In the genomic region with DNA sequence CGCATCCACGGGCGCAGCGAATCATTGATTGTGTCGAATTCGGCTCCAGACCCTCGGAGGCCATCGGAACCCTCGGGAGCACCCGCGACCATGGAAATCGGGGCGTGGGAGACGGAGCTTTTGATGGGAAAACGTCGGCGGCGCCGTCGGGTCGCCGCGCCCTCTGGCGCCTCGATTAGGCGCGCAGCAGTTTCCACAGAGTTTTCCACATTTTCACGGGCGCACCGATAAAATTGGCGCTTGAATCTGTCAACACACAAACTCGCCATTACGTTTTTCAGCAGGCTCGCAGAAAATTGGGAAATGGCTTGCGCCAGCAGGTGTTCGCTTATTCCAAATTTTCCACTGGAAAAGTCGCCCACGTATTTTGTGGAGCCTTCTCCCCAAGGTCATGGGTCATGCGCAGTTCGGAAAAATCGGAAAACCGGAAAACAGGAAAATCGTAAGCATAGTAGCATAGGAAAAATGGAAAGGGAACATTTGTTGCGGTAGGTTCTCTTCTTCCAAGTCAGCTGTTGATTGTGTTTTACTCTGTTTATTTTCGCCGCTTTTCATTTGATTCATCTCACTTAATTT, we compare ENCODE assay signal across 1 fruit fly cellular context.
TF ChIP-seq lines count a peak whose summit lies in the region.

No protein-coding gene starts in this region.

TF ChIP-seq in whole organism, embryonic, 481 proteins besides CTCF, POLR2A, EP300 and RAD21 (continued from another document):
- TF ChIP-seq sens-2 (GFP tag; IDR thresholded peaks at IDR 0.05; lab: Robert Waterston, UW), result no peak
- TF ChIP-seq CG1603 (tag; optimal IDR thresholded peaks at IDR 0.05; lab: Kevin White, UChicago), result no peak
- TF ChIP-seq ftz-f1 (GFP tag; optimal IDR thresholded peaks at IDR 0.05; lab: Kevin White, UChicago), result no peak
- TF ChIP-seq Ada2b (GFP tag; IDR thresholded peaks at IDR 0.05; lab: Robert Waterston, UW), result no peak
- TF ChIP-seq CG8281 (tag; optimal IDR thresholded peaks at IDR 0.05; lab: Kevin White, UChicago), result no peak
- TF ChIP-seq mirr (GFP tag; optimal IDR thresholded peaks at IDR 0.05; lab: Kevin White, UChicago), result no peak
- TF ChIP-seq CG16863 (GFP tag; optimal IDR thresholded peaks at IDR 0.05; lab: Kevin White, UChicago), result no peak
- TF ChIP-seq CG13287 (GFP tag; IDR thresholded peaks at IDR 0.05; lab: Robert Waterston, UW; ENCODE audit: partially characterized antibody), result 0 out of 2 replicates have a peak, but pooled peaks have one; percentile 20
- TF ChIP-seq dati (GFP tag; IDR thresholded peaks at IDR 0.05; lab: Robert Waterston, UW), result no peak
- TF ChIP-seq CG11560 (tag; IDR thresholded peaks at IDR 0.05; lab: Robert Waterston, UW), result no peak
- TF ChIP-seq CG7928 (GFP tag; optimal IDR thresholded peaks at IDR 0.05; lab: Kevin White, UChicago), result no peak
- no peak for TF ChIP-seq NC2α (GFP tag; optimal IDR thresholded peaks at IDR 0.05; lab: Kevin White, UChicago)
- TF ChIP-seq CG11398 (GFP tag; optimal IDR thresholded peaks at IDR 0.05; lab: Kevin White, UChicago), result no peak
- no peak for TF ChIP-seq chn (GFP tag; optimal IDR thresholded peaks at IDR 0.05; lab: Kevin White, UChicago)
- no peak for TF ChIP-seq Sry-β (GFP tag; optimal IDR thresholded peaks at IDR 0.05; lab: Kevin White, UChicago)
- TF ChIP-seq crp (GFP tag; optimal IDR thresholded peaks at IDR 0.05; lab: Kevin White, UChicago), result peak in 1 of 2 experiments; percentile 15
- TF ChIP-seq Ets97D (GFP tag; optimal IDR thresholded peaks at IDR 0.05; lab: Kevin White, UChicago), result no peak
- TF ChIP-seq run (tag; optimal IDR thresholded peaks at IDR 0.05; lab: Kevin White, UChicago), result no peak
- no peak for TF ChIP-seq CG1024 (GFP tag; IDR thresholded peaks at IDR 0.05; lab: Robert Waterston, UW)
- TF ChIP-seq MESR4 (GFP tag; optimal IDR thresholded peaks at IDR 0.05; lab: Kevin White, UChicago), result no peak
- no peak for TF ChIP-seq Rfx (GFP tag; IDR thresholded peaks at IDR 0.05; lab: Robert Waterston, UW)
- TF ChIP-seq CG17186 (GFP tag; optimal IDR thresholded peaks at IDR 0.05; lab: Kevin White, UChicago), result no peak
- TF ChIP-seq CG6175 (GFP tag; IDR thresholded peaks at IDR 0.05; lab: Robert Waterston, UW), result no peak
- no peak for TF ChIP-seq CG16813 (GFP tag; IDR thresholded peaks at IDR 0.05; lab: Robert Waterston, UW; ENCODE audit: partially characterized antibody)
- TF ChIP-seq CG18011 (GFP tag; optimal IDR thresholded peaks at IDR 0.05; lab: Kevin White, UChicago), result no peak
- no peak for TF ChIP-seq Lhr (GFP tag; optimal IDR thresholded peaks at IDR 0.05; lab: Kevin White, UChicago)
- TF ChIP-seq HHEX (GFP tag; optimal IDR thresholded peaks at IDR 0.05; lab: Kevin White, UChicago), result no peak
- peak; percentile 7 for TF ChIP-seq gsb-n (tag; optimal IDR thresholded peaks at IDR 0.05; lab: Kevin White, UChicago)
- no peak for TF ChIP-seq Doc3 (GFP tag; IDR thresholded peaks at IDR 0.05; lab: Robert Waterston, UW; ENCODE audit: partially characterized antibody)
- no peak for TF ChIP-seq CG6654 (GFP tag; optimal IDR thresholded peaks at IDR 0.05; lab: Kevin White, UChicago)
- TF ChIP-seq CG10267 (tag; optimal IDR thresholded peaks at IDR 0.05; lab: Kevin White, UChicago), result no peak
- TF ChIP-seq Oli (tag; optimal IDR thresholded peaks at IDR 0.05; lab: Kevin White, UChicago), result no peak
- no peak for TF ChIP-seq CG9817 (tag; optimal IDR thresholded peaks at IDR 0.05; lab: Kevin White, UChicago)
- no peak for TF ChIP-seq HmgZ (tag; optimal IDR thresholded peaks at IDR 0.05; lab: Kevin White, UChicago)
- TF ChIP-seq CG43689 (GFP tag; IDR thresholded peaks at IDR 0.05; lab: Robert Waterston, UW), result no peak
- no peak for TF ChIP-seq CG12219 (GFP tag; optimal IDR thresholded peaks at IDR 0.05; lab: Kevin White, UChicago)
- no peak for TF ChIP-seq dmrt99B (tag; optimal IDR thresholded peaks at IDR 0.05; lab: Kevin White, UChicago)
- TF ChIP-seq sr (GFP tag; IDR thresholded peaks at IDR 0.05; lab: Robert Waterston, UW), result peak; percentile 60; the same call in 2 of the 3 replicates
- TF ChIP-seq CG2889 (GFP tag; IDR thresholded peaks at IDR 0.05; lab: Robert Waterston, UW), result no peak
- peak; percentile 15; the same call in 1 of the 2 replicates for TF ChIP-seq Bgb (GFP tag; IDR thresholded peaks at IDR 0.05; lab: Robert Waterston, UW; ENCODE audit: partially characterized antibody)
- no peak for TF ChIP-seq HLH3B (GFP tag; IDR thresholded peaks at IDR 0.05; lab: Robert Waterston, UW)
- no peak for TF ChIP-seq Dp (GFP tag; optimal IDR thresholded peaks at IDR 0.05; lab: Kevin White, UChicago)
- TF ChIP-seq btn (GFP tag; optimal IDR thresholded peaks at IDR 0.05; lab: Kevin White, UChicago), result no peak
- TF ChIP-seq gro (GFP tag; optimal IDR thresholded peaks at IDR 0.05; lab: Kevin White, UChicago), result no peak
- TF ChIP-seq Hmr (GFP tag; optimal IDR thresholded peaks at IDR 0.05; lab: Kevin White, UChicago), result peak; percentile 6
- TF ChIP-seq kah (GFP tag; optimal IDR thresholded peaks at IDR 0.05; lab: Kevin White, UChicago), result no peak
- TF ChIP-seq seq (GFP tag; IDR thresholded peaks at IDR 0.05; lab: Robert Waterston, UW), result no peak
- no peak for TF ChIP-seq CG8089 (GFP tag; optimal IDR thresholded peaks at IDR 0.05; lab: Kevin White, UChicago)
- TF ChIP-seq Dek (tag; optimal IDR thresholded peaks at IDR 0.05; lab: Kevin White, UChicago), result no peak
- TF ChIP-seq grau (tag; optimal IDR thresholded peaks at IDR 0.05; lab: Kevin White, UChicago), result no peak
- TF ChIP-seq bigmax (GFP tag; optimal IDR thresholded peaks at IDR 0.05; lab: Kevin White, UChicago), result no peak
- TF ChIP-seq Ets65A (GFP tag; lab: Kevin White, UChicago), result peak; percentile 22
- no peak for TF ChIP-seq al (GFP tag; IDR thresholded peaks at IDR 0.05; lab: Robert Waterston, UW)
- no peak for TF ChIP-seq kni (GFP tag; optimal IDR thresholded peaks at IDR 0.05; lab: Kevin White, UChicago)
- no peak for TF ChIP-seq CG9609 (GFP tag; optimal IDR thresholded peaks at IDR 0.05; lab: Kevin White, UChicago)
- TF ChIP-seq chif (GFP tag; optimal IDR thresholded peaks at IDR 0.05; lab: Kevin White, UChicago), result no peak
- peak; percentile 76 for TF ChIP-seq ewg (GFP tag; optimal IDR thresholded peaks at IDR 0.05; lab: Kevin White, UChicago)
- no peak for TF ChIP-seq CG2712 (tag; optimal IDR thresholded peaks at IDR 0.05; lab: Kevin White, UChicago)
- TF ChIP-seq CrebB (tag; optimal IDR thresholded peaks at IDR 0.05; lab: Kevin White, UChicago), result no peak
- no peak for TF ChIP-seq Gug (GFP tag; IDR thresholded peaks at IDR 0.05; lab: Robert Waterston, UW)
- TF ChIP-seq CG18476 (GFP tag; optimal IDR thresholded peaks at IDR 0.05; lab: Kevin White, UChicago), result no peak
- peak; percentile 16 for TF ChIP-seq CG10543 (GFP tag; optimal IDR thresholded peaks at IDR 0.05; lab: Kevin White, UChicago)
- TF ChIP-seq CG7786 (GFP tag; optimal IDR thresholded peaks at IDR 0.05; lab: Kevin White, UChicago), result no peak
- no peak for TF ChIP-seq sima (GFP tag; optimal IDR thresholded peaks at IDR 0.05; lab: Kevin White, UChicago)
- no peak for TF ChIP-seq Optix (GFP tag; IDR thresholded peaks at IDR 0.05; lab: Robert Waterston, UW)
- TF ChIP-seq CG17568 (GFP tag; optimal IDR thresholded peaks at IDR 0.05; lab: Kevin White, UChicago), result no peak
- TF ChIP-seq Dad (GFP tag; optimal IDR thresholded peaks at IDR 0.05; lab: Kevin White, UChicago), result no peak
- peak; percentile 70; the same call in 1 of the 2 replicates for TF ChIP-seq Adf1 (GFP tag; IDR thresholded peaks at IDR 0.05; lab: Robert Waterston, UW)
- TF ChIP-seq CG17912 (GFP tag; optimal IDR thresholded peaks at IDR 0.05; lab: Kevin White, UChicago), result no peak
- no peak for TF ChIP-seq CG7963 (GFP tag; IDR thresholded peaks at IDR 0.05; lab: Robert Waterston, UW; ENCODE audit: partially characterized antibody)
- TF ChIP-seq Abd-B (GFP tag; optimal IDR thresholded peaks at IDR 0.05; lab: Kevin White, UChicago), result no peak
- peak; percentile 20 for TF ChIP-seq CG11504 (tag; optimal IDR thresholded peaks at IDR 0.05; lab: Kevin White, UChicago)
- TF ChIP-seq abd-A (tag; optimal IDR thresholded peaks at IDR 0.05; lab: Kevin White, UChicago), result peak; percentile 95
- no peak for TF ChIP-seq CG11456 (GFP tag; IDR thresholded peaks at IDR 0.05; lab: Robert Waterston, UW)
- TF ChIP-seq her (GFP tag; optimal IDR thresholded peaks at IDR 0.05; lab: Kevin White, UChicago), result no peak
- no peak for TF ChIP-seq jigr1 (GFP tag; IDR thresholded peaks at IDR 0.05; lab: Robert Waterston, UW)
- peak; percentile 41 for TF ChIP-seq Med (GFP tag; lab: Kevin White, UChicago)
- TF ChIP-seq CG11247 (GFP tag; IDR thresholded peaks at IDR 0.05; lab: Robert Waterston, UW), result no peak
- TF ChIP-seq CG14965 (GFP tag; optimal IDR thresholded peaks at IDR 0.05; lab: Kevin White, UChicago; ENCODE audit: borderline replicate concordance), result no peak
- TF ChIP-seq CG15269 (tag; optimal IDR thresholded peaks at IDR 0.05; lab: Kevin White, UChicago), result no peak
- TF ChIP-seq Bteb2 (GFP tag; optimal IDR thresholded peaks at IDR 0.05; lab: Kevin White, UChicago), result no peak
- TF ChIP-seq prd (optimal IDR thresholded peaks at IDR 0.05; lab: Kevin White, UChicago), result no peak
- no peak for TF ChIP-seq prd (GFP tag; IDR thresholded peaks at IDR 0.05; lab: Robert Waterston, UW)
- TF ChIP-seq Opbp (GFP tag; IDR thresholded peaks at IDR 0.05; lab: Robert Waterston, UW; ENCODE audit: partially characterized antibody), result no peak
- peak; percentile 85 for TF ChIP-seq Deaf1 (tag; optimal IDR thresholded peaks at IDR 0.05; lab: Kevin White, UChicago)
- TF ChIP-seq croc (GFP tag; conservative IDR thresholded peaks at IDR 0.05; lab: Robert Waterston, UW), result no peak
- no peak for TF ChIP-seq lov (optimal IDR thresholded peaks at IDR 0.05; lab: Kevin White, UChicago)
- TF ChIP-seq lov (GFP tag; IDR thresholded peaks at IDR 0.05; lab: Robert Waterston, UW), result no peak
- TF ChIP-seq CG12769 (tag; optimal IDR thresholded peaks at IDR 0.05; lab: Kevin White, UChicago), result peak; percentile 3
- TF ChIP-seq CG6854 (GFP tag; optimal IDR thresholded peaks at IDR 0.05; lab: Kevin White, UChicago), result no peak
- no peak for TF ChIP-seq zen (tag; optimal IDR thresholded peaks at IDR 0.05; lab: Kevin White, UChicago)
- peak; percentile 78 for TF ChIP-seq scrt (GFP tag; optimal IDR thresholded peaks at IDR 0.05; lab: Kevin White, UChicago)
